Comparison of ENCODE assay signal across 1 fruit fly cellular context in genomic region chr2L:7323005-7323404, dm6.
TF ChIP-seq lines count a peak whose summit lies in the region.

No protein-coding gene starts in this region.

TF ChIP-seq in whole organism, prepupa, 60 proteins besides CTCF, POLR2A, EP300 and RAD21 (continued from another document):
- 0 out of 3 replicates have a peak, but pooled peaks have one; percentile 35 for TF ChIP-seq eg (GFP tag; IDR thresholded peaks at IDR 0.05; lab: Robert Waterston, UW)
- peak in 1 of 2 experiments; percentile 18 for TF ChIP-seq ss (GFP tag; optimal IDR thresholded peaks at IDR 0.05; lab: Kevin White, UChicago)
- no peak for TF ChIP-seq Lpt (GFP tag; optimal IDR thresholded peaks at IDR 0.05; lab: Kevin White, UChicago)
- TF ChIP-seq CG6808 (GFP tag; optimal IDR thresholded peaks at IDR 0.05; lab: Kevin White, UChicago): peak; percentile 79
- no peak for TF ChIP-seq CG11294 (GFP tag; IDR thresholded peaks at IDR 0.05; lab: Robert Waterston, UW)
- TF ChIP-seq dsx (GFP tag; optimal IDR thresholded peaks at IDR 0.05; lab: Kevin White, UChicago; ENCODE audit: poor library complexity, severe bottlenecking): peak; percentile 44
- TF ChIP-seq Hr39 (GFP tag; optimal IDR thresholded peaks at IDR 0.05; lab: Kevin White, UChicago): peak; percentile 1
- peak; percentile 9 for TF ChIP-seq CG11762 (GFP tag; optimal IDR thresholded peaks at IDR 0.05; lab: Kevin White, UChicago; ENCODE audit: insufficient read depth)
- peak; percentile 27; the same call in 1 of the 2 replicates for TF ChIP-seq Gug (GFP tag; IDR thresholded peaks at IDR 0.05; lab: Robert Waterston, UW)
- no peak for TF ChIP-seq dac (GFP tag; optimal IDR thresholded peaks at IDR 0.05; lab: Kevin White, UChicago)
- TF ChIP-seq OdsH (GFP tag; optimal IDR thresholded peaks at IDR 0.05; lab: Kevin White, UChicago): peak; percentile 56
- no peak for TF ChIP-seq CG31627 (GFP tag; optimal IDR thresholded peaks at IDR 0.05; lab: Kevin White, UChicago)
- peak; percentile 3 for TF ChIP-seq Sox15 (GFP tag; optimal IDR thresholded peaks at IDR 0.05; lab: Kevin White, UChicago)
- peak; percentile 30 for TF ChIP-seq lz (GFP tag; optimal IDR thresholded peaks at IDR 0.05; lab: Kevin White, UChicago)
- TF ChIP-seq fd59A (GFP tag; optimal IDR thresholded peaks at IDR 0.05; lab: Kevin White, UChicago): peak; percentile 63
- TF ChIP-seq CG32006 (GFP tag; optimal IDR thresholded peaks at IDR 0.05; lab: Kevin White, UChicago): no peak
- peak; percentile 29 for TF ChIP-seq CG6792 (GFP tag; optimal IDR thresholded peaks at IDR 0.05; lab: Kevin White, UChicago)
- TF ChIP-seq CG3032 (tag; optimal IDR thresholded peaks at IDR 0.05; lab: Kevin White, UChicago): peak; percentile 75
- peak; percentile 71 for TF ChIP-seq CG10669 (GFP tag; optimal IDR thresholded peaks at IDR 0.05; lab: Kevin White, UChicago)
- TF ChIP-seq salr (GFP tag; optimal IDR thresholded peaks at IDR 0.05; lab: Kevin White, UChicago): peak; percentile 6 to 38
- TF ChIP-seq topi (GFP tag; optimal IDR thresholded peaks at IDR 0.05; lab: Kevin White, UChicago): peak; percentile 33
- peak; percentile 47; the same call in 1 of the 3 replicates for TF ChIP-seq CG8119 (GFP tag; IDR thresholded peaks at IDR 0.05; lab: Robert Waterston, UW)
- TF ChIP-seq Sox102F (GFP tag; optimal IDR thresholded peaks at IDR 0.05; lab: Kevin White, UChicago): peak; percentile 28
- TF ChIP-seq svp (GFP tag; lab: Kevin White, UChicago): peak; percentile 74
- peak; percentile 23 for TF ChIP-seq CG8632 (GFP tag; optimal IDR thresholded peaks at IDR 0.05; lab: Kevin White, UChicago)
- TF ChIP-seq net (GFP tag; optimal IDR thresholded peaks at IDR 0.05; lab: Kevin White, UChicago): peak; percentile 35
- TF ChIP-seq esn (GFP tag; optimal IDR thresholded peaks at IDR 0.05; lab: Kevin White, UChicago): peak; percentile 61
- peak; percentile 70 for TF ChIP-seq Met (GFP tag; optimal IDR thresholded peaks at IDR 0.05; lab: Kevin White, UChicago)
- peak; percentile 14 for TF ChIP-seq CG34406 (GFP tag; optimal IDR thresholded peaks at IDR 0.05; lab: Kevin White, UChicago)
- TF ChIP-seq Blimp-1 (GFP tag; optimal IDR thresholded peaks at IDR 0.05; lab: Kevin White, UChicago): no peak
